Comparison of ENCODE assay signal across 4 worm cellular contexts in genomic region chrIV:6323654-6324224, ce11.
TF ChIP-seq lines count a peak whose summit lies in the region.

Gene sqd-1 (plus strand): TSS chrIV:6324174.

TF ChIP-seq in whole organism, L2 larva, 48 proteins besides CTCF, POLR2A, EP300 and RAD21 (continued from another document):
- TF ChIP-seq aly-2 (tag; optimal IDR thresholded peaks at IDR 0.05; lab: Kevin White, UChicago) (no peak), R02D3.7 (tag; optimal IDR thresholded peaks at IDR 0.05; lab: Kevin White, UChicago) (peak; percentile 87), mab-5 (tag; optimal IDR thresholded peaks at IDR 0.05; lab: Kevin White, UChicago) (peak; percentile 88), unc-55 (GFP tag; optimal IDR thresholded peaks at IDR 0.05; lab: Kevin White, UChicago) (peak; percentile 98), gmeb-1 (tag; optimal IDR thresholded peaks at IDR 0.05; lab: Kevin White, UChicago) (peak; percentile 95), ztf-4 (tag; optimal IDR thresholded peaks at IDR 0.05; lab: Kevin White, UChicago) (peak; percentile 84), C34F6.9 (tag; optimal IDR thresholded peaks at IDR 0.05; lab: Kevin White, UChicago) (peak; percentile 95), nhr-11 (tag; optimal IDR thresholded peaks at IDR 0.05; lab: Kevin White, UChicago) (no peak), sma-3 (GFP tag; optimal IDR thresholded peaks at IDR 0.05; lab: Kevin White, UChicago) (peak; percentile 97), nhr-129 (tag; optimal IDR thresholded peaks at IDR 0.05; lab: Kevin White, UChicago) (peak; percentile 89), ztf-1 (GFP tag; conservative IDR thresholded peaks at IDR 0.05; lab: Robert Waterston, UW) (no peak), ceh-16 (tag; optimal IDR thresholded peaks at IDR 0.05; lab: Kevin White, UChicago) (peak; percentile 94), nhr-21 (tag; optimal IDR thresholded peaks at IDR 0.05; lab: Kevin White, UChicago) (peak; percentile 97), lsy-2 (tag; optimal IDR thresholded peaks at IDR 0.05; lab: Kevin White, UChicago) (peak; percentile 98 to 99), egl-27 (tag; optimal IDR thresholded peaks at IDR 0.05; lab: Kevin White, UChicago) (peak; percentile 91), skn-1 (tag; optimal IDR thresholded peaks at IDR 0.05; lab: Kevin White, UChicago) (peak; percentile 68), nhr-10 (tag; optimal IDR thresholded peaks at IDR 0.05; lab: Kevin White, UChicago) (peak; percentile 88), Y55F3AM.14 (GFP tag; optimal IDR thresholded peaks at IDR 0.05; lab: Kevin White, UChicago) (peak; percentile 84), ceh-82 (tag; optimal IDR thresholded peaks at IDR 0.05; lab: Kevin White, UChicago) (peak; percentile 91), crh-2 (tag; optimal IDR thresholded peaks at IDR 0.05; lab: Kevin White, UChicago) (peak; percentile 96), blmp-1 (tag; optimal IDR thresholded peaks at IDR 0.05; lab: Kevin White, UChicago; ENCODE audit: insufficient read depth) (peak; percentile 67), F13H6.1 (tag; optimal IDR thresholded peaks at IDR 0.05; lab: Kevin White, UChicago) (peak; percentile 95), lin-13 (GFP tag; optimal IDR thresholded peaks at IDR 0.05; lab: Kevin White, UChicago) (peak; percentile 96), ama-1 (optimal IDR thresholded peaks at IDR 0.05; lab: Kevin White, UChicago) (peak; percentile 60), alr-1 (tag; optimal IDR thresholded peaks at IDR 0.05; lab: Kevin White, UChicago) (no peak)

TF ChIP-seq in whole organism, L4 larva, 104 proteins besides CTCF, POLR2A, EP300 and RAD21 (continued from another document and continues in another):
- TF ChIP-seq ztf-7 (tag; optimal IDR thresholded peaks at IDR 0.05; lab: Kevin White, UChicago): peak; percentile 87
- peak; percentile 95 for TF ChIP-seq lin-1 (GFP tag; IDR thresholded peaks at IDR 0.05; lab: Robert Waterston, UW)
- peak; percentile 58 for TF ChIP-seq gei-8 (GFP tag; optimal IDR thresholded peaks at IDR 0.05; lab: Kevin White, UChicago)
- TF ChIP-seq Y5F2A.4 (GFP tag; optimal IDR thresholded peaks at IDR 0.05; lab: Kevin White, UChicago): peak; percentile 72
- TF ChIP-seq ceh-44 (GFP tag; IDR thresholded peaks at IDR 0.05; lab: Robert Waterston, UW): peak; percentile 84; the same call in 1 of the 2 replicates
- TF ChIP-seq spr-1 (tag; optimal IDR thresholded peaks at IDR 0.05; lab: Kevin White, UChicago): peak; percentile 92
- no peak for TF ChIP-seq lir-3 (tag; optimal IDR thresholded peaks at IDR 0.05; lab: Kevin White, UChicago)
- peak; percentile 87 for TF ChIP-seq F49E8.2 (tag; optimal IDR thresholded peaks at IDR 0.05; lab: Kevin White, UChicago; ENCODE audit: borderline replicate concordance)
- peak; percentile 76 for TF ChIP-seq nhr-28 (tag; optimal IDR thresholded peaks at IDR 0.05; lab: Kevin White, UChicago)
- peak; percentile 95 for TF ChIP-seq rbr-2 (tag; optimal IDR thresholded peaks at IDR 0.05; lab: Kevin White, UChicago)
- peak; percentile 87 for TF ChIP-seq nhr-48 (tag; optimal IDR thresholded peaks at IDR 0.05; lab: Kevin White, UChicago)
- peak; percentile 80 for TF ChIP-seq fkh-10 (GFP tag; optimal IDR thresholded peaks at IDR 0.05; lab: Kevin White, UChicago)
- TF ChIP-seq set-16 (GFP tag; IDR thresholded peaks at IDR 0.05; lab: Robert Waterston, UW): peak; percentile 78
- peak; percentile 60 to 94 for TF ChIP-seq daf-16 (GFP tag; optimal IDR thresholded peaks at IDR 0.05; lab: Kevin White, UChicago)
- peak; percentile 87 for TF ChIP-seq daf-16 (tag; optimal IDR thresholded peaks at IDR 0.05; lab: Kevin White, UChicago)
- TF ChIP-seq ZK337.2 (GFP tag; IDR thresholded peaks at IDR 0.05; lab: Robert Waterston, UW): 0 out of 2 replicates have a peak, but pooled peaks have one; percentile 49
- TF ChIP-seq T20F7.1 (GFP tag; optimal IDR thresholded peaks at IDR 0.05; lab: Kevin White, UChicago): peak; percentile 86
- TF ChIP-seq mes-2 (tag; optimal IDR thresholded peaks at IDR 0.05; lab: Kevin White, UChicago; ENCODE audit: poor library complexity, severe bottlenecking): peak; percentile 97
- TF ChIP-seq sdz-12 (GFP tag; optimal IDR thresholded peaks at IDR 0.05; lab: Kevin White, UChicago): peak; percentile 70
- peak; percentile 0 for TF ChIP-seq zag-1 (tag; optimal IDR thresholded peaks at IDR 0.05; lab: Kevin White, UChicago)
- TF ChIP-seq madf-9 (GFP tag; conservative IDR thresholded peaks at IDR 0.05; lab: Robert Waterston, UW): peak; percentile 92
- TF ChIP-seq lin-13 (GFP tag; optimal IDR thresholded peaks at IDR 0.05; lab: Kevin White, UChicago): peak; percentile 90
- peak; percentile 25 for TF ChIP-seq nhr-10 (tag; optimal IDR thresholded peaks at IDR 0.05; lab: Kevin White, UChicago)
- peak; percentile 96 for TF ChIP-seq snpc-1.2 (GFP tag; IDR thresholded peaks at IDR 0.05; lab: Robert Waterston, UW)
- TF ChIP-seq saeg-2 (GFP tag; IDR thresholded peaks at IDR 0.05; lab: Robert Waterston, UW): peak; percentile 86
- peak; percentile 94 for TF ChIP-seq nhr-102 (tag; optimal IDR thresholded peaks at IDR 0.05; lab: Kevin White, UChicago)
- TF ChIP-seq hmg-1.1 (GFP tag; IDR thresholded peaks at IDR 0.05; lab: Robert Waterston, UW): peak; percentile 96
- TF ChIP-seq nhr-41 (GFP tag; IDR thresholded peaks at IDR 0.05; lab: Robert Waterston, UW): peak; percentile 48; the same call in 1 of the 2 replicates
- no peak for TF ChIP-seq egl-27 (tag; optimal IDR thresholded peaks at IDR 0.05; lab: Kevin White, UChicago)
- TF ChIP-seq php-3 (GFP tag; IDR thresholded peaks at IDR 0.05; lab: Robert Waterston, UW): peak; percentile 76; the same call in 1 of the 2 replicates
- no peak for TF ChIP-seq daf-19 (GFP tag; conservative IDR thresholded peaks at IDR 0.05; lab: Robert Waterston, UW)
- peak; percentile 93 for TF ChIP-seq tra-1 (GFP tag; IDR thresholded peaks at IDR 0.05; lab: Robert Waterston, UW)
- peak; percentile 79 for TF ChIP-seq ceh-32 (tag; optimal IDR thresholded peaks at IDR 0.05; lab: Kevin White, UChicago; ENCODE audit: poor library complexity)
- peak; percentile 100 for TF ChIP-seq aha-1 (tag; lab: Kevin White, UChicago)
- TF ChIP-seq lin-39 (tag; optimal IDR thresholded peaks at IDR 0.05; lab: Kevin White, UChicago): no peak

TF ChIP-seq in whole organism, late embryonic, 69 proteins besides CTCF, POLR2A, EP300 and RAD21 (continued from another document and continues in another):
- no peak for TF ChIP-seq lim-6 (tag; optimal IDR thresholded peaks at IDR 0.05; lab: Kevin White, UChicago)
- peak; percentile 55 for TF ChIP-seq ceh-2 (tag; optimal IDR thresholded peaks at IDR 0.05; lab: Kevin White, UChicago)
- peak; percentile 54 for TF ChIP-seq ets-4 (tag; optimal IDR thresholded peaks at IDR 0.05; lab: Kevin White, UChicago)
- TF ChIP-seq unc-86 (tag; optimal IDR thresholded peaks at IDR 0.05; lab: Kevin White, UChicago): peak; percentile 59
- TF ChIP-seq che-1 (tag; optimal IDR thresholded peaks at IDR 0.05; lab: Kevin White, UChicago): peak; percentile 52
- TF ChIP-seq sdc-2 (tag; optimal IDR thresholded peaks at IDR 0.05; lab: Kevin White, UChicago): peak; percentile 0
- no peak for TF ChIP-seq K02D7.2 (tag; optimal IDR thresholded peaks at IDR 0.05; lab: Kevin White, UChicago)
- no peak for TF ChIP-seq T23F11.4 (GFP tag; optimal IDR thresholded peaks at IDR 0.05; lab: Kevin White, UChicago)
- no peak for TF ChIP-seq ceh-45 (GFP tag; IDR thresholded peaks at IDR 0.05; lab: Robert Waterston, UW)
- TF ChIP-seq ceh-34 (tag; optimal IDR thresholded peaks at IDR 0.05; lab: Kevin White, UChicago): peak; percentile 71
- TF ChIP-seq fkh-10 (GFP tag; optimal IDR thresholded peaks at IDR 0.05; lab: Kevin White, UChicago): peak; percentile 28
- peak; percentile 91 for TF ChIP-seq nfya-1 (tag; optimal IDR thresholded peaks at IDR 0.05; lab: Kevin White, UChicago)
- TF ChIP-seq hlh-15 (tag; optimal IDR thresholded peaks at IDR 0.05; lab: Kevin White, UChicago): no peak
- no peak for TF ChIP-seq nhr-232 (tag; optimal IDR thresholded peaks at IDR 0.05; lab: Kevin White, UChicago)
- no peak for TF ChIP-seq dmd-4 (tag; optimal IDR thresholded peaks at IDR 0.05; lab: Kevin White, UChicago; ENCODE audit: borderline replicate concordance)
- TF ChIP-seq elt-2 (tag; optimal IDR thresholded peaks at IDR 0.05; lab: Kevin White, UChicago): peak; percentile 54
- TF ChIP-seq syd-9 (tag; optimal IDR thresholded peaks at IDR 0.05; lab: Kevin White, UChicago): peak; percentile 24
- TF ChIP-seq zip-5 (tag; optimal IDR thresholded peaks at IDR 0.05; lab: Kevin White, UChicago): no peak
- TF ChIP-seq pat-9 (tag; optimal IDR thresholded peaks at IDR 0.05; lab: Kevin White, UChicago): peak; percentile 31
- peak; percentile 39 for TF ChIP-seq pros-1 (tag; optimal IDR thresholded peaks at IDR 0.05; lab: Kevin White, UChicago)
- no peak for TF ChIP-seq ceh-9 (tag; optimal IDR thresholded peaks at IDR 0.05; lab: Kevin White, UChicago)
- peak; percentile 27 for TF ChIP-seq K09A11.1 (tag; optimal IDR thresholded peaks at IDR 0.05; lab: Kevin White, UChicago; ENCODE audit: insufficient read depth)
- TF ChIP-seq unc-55 (GFP tag; optimal IDR thresholded peaks at IDR 0.05; lab: Kevin White, UChicago): peak; percentile 34
- no peak for TF ChIP-seq ceh-22 (tag; optimal IDR thresholded peaks at IDR 0.05; lab: Kevin White, UChicago)
- TF ChIP-seq lin-11 (tag; optimal IDR thresholded peaks at IDR 0.05; lab: Kevin White, UChicago): no peak
- TF ChIP-seq sox-2 (GFP tag; IDR thresholded peaks at IDR 0.05; lab: Robert Waterston, UW): no peak
- peak; percentile 26 for TF ChIP-seq ceh-6 (GFP tag; optimal IDR thresholded peaks at IDR 0.05; lab: Kevin White, UChicago)
- TF ChIP-seq ceh-24 (tag; optimal IDR thresholded peaks at IDR 0.05; lab: Kevin White, UChicago): no peak
- no peak for TF ChIP-seq elt-4 (tag; optimal IDR thresholded peaks at IDR 0.05; lab: Kevin White, UChicago)
- TF ChIP-seq rnt-1 (tag; optimal IDR thresholded peaks at IDR 0.05; lab: Kevin White, UChicago): peak; percentile 81
- no peak for TF ChIP-seq ama-1 (optimal IDR thresholded peaks at IDR 0.05; lab: Kevin White, UChicago)
- TF ChIP-seq ttx-3 (tag; optimal IDR thresholded peaks at IDR 0.05; lab: Kevin White, UChicago): no peak
- no peak for TF ChIP-seq fkh-6 (tag; optimal IDR thresholded peaks at IDR 0.05; lab: Kevin White, UChicago)
- no peak for TF ChIP-seq fax-1 (tag; optimal IDR thresholded peaks at IDR 0.05; lab: Kevin White, UChicago)
- TF ChIP-seq hlh-13 (GFP tag; optimal IDR thresholded peaks at IDR 0.05; lab: Kevin White, UChicago): no peak
- peak; percentile 21 for TF ChIP-seq hlh-8 (tag; optimal IDR thresholded peaks at IDR 0.05; lab: Kevin White, UChicago)
- TF ChIP-seq ceh-30 (tag; optimal IDR thresholded peaks at IDR 0.05; lab: Kevin White, UChicago): peak; percentile 16
- TF ChIP-seq hlh-30 (tag; optimal IDR thresholded peaks at IDR 0.05; lab: Kevin White, UChicago; ENCODE audit: insufficient read depth): peak; percentile 60
- TF ChIP-seq pha-2 (tag; optimal IDR thresholded peaks at IDR 0.05; lab: Kevin White, UChicago): no peak
- peak; percentile 66 for TF ChIP-seq dve-1 (tag; optimal IDR thresholded peaks at IDR 0.05; lab: Kevin White, UChicago)

TF ChIP-seq in whole organism, mixed stage, embryonic, 35 proteins besides CTCF, POLR2A, EP300 and RAD21 (continued from another document):
- TF ChIP-seq unc-120 (tag; optimal IDR thresholded peaks at IDR 0.05; lab: Kevin White, UChicago; ENCODE audit: poor library complexity, severe bottlenecking): peak; percentile 68
- TF ChIP-seq pha-4 (tag; optimal IDR thresholded peaks at IDR 0.05; lab: Kevin White, UChicago): peak; percentile 98
- TF ChIP-seq lin-13 (tag; optimal IDR thresholded peaks at IDR 0.05; lab: Kevin White, UChicago): peak; percentile 92
- TF ChIP-seq ceh-43 (GFP tag; optimal IDR thresholded peaks at IDR 0.05; lab: Kevin White, UChicago): no peak
- TF ChIP-seq blmp-1 (tag; optimal IDR thresholded peaks at IDR 0.05; lab: Kevin White, UChicago): no peak
- TF ChIP-seq unc-62 (GFP tag; optimal IDR thresholded peaks at IDR 0.05; lab: Kevin White, UChicago): peak; percentile 69
